Fruit fly (Drosophila melanogaster) whole organism, embryonic: ENCODE measurements around the gene CG13989.

Experiments
- Atf6 ChIP-seq: fragments of 200-800 bp; sonication (Bioruptor generic); IDR thresholded peaks from 2 replicates; pipeline ENCODE4 v1.3.6; 2022; ENCODE audit warnings: missing biosample characterization, missing genetic modification characterization
- BtbVII ChIP-seq: fragments of 200-800 bp; sonication (Bioruptor generic); optimal IDR thresholded peaks from 3 replicates; lab custom pipeline; 2017; ENCODE audit warnings: missing biosample characterization, mild to moderate bottlenecking, missing genetic modification characterization
- CG10147 ChIP-seq: fragments of 200-800 bp; sonication (Bioruptor generic); optimal IDR thresholded peaks from 2 replicates; lab custom pipeline; 2019; ENCODE audit warnings: missing biosample characterization, mild to moderate bottlenecking, missing genetic modification characterization, moderate library complexity
- CG10366 ChIP-seq: fragments of 200-800 bp; sonication (Bioruptor generic); IDR thresholded peaks from 2 replicates; pipeline ENCODE4 v1.3.6; 2022; ENCODE audit warnings: missing biosample characterization, missing genetic modification characterization
- CG10565 ChIP-seq: fragments of 200-800 bp; sonication (Bioruptor generic); optimal IDR thresholded peaks from 3 replicates; lab custom pipeline; 2016; ENCODE audit warnings: missing biosample characterization, mild to moderate bottlenecking, missing genetic modification characterization
- CG13424 ChIP-seq: fragments of 200-800 bp; sonication (Bioruptor generic); optimal IDR thresholded peaks from 2 replicates; lab custom pipeline; 2019; ENCODE audit warnings: missing biosample characterization, mild to moderate bottlenecking, missing genetic modification characterization, moderate library complexity
- CG13775 ChIP-seq: fragments of 200-800 bp; sonication (Bioruptor generic); optimal IDR thresholded peaks from 3 replicates; lab custom pipeline; 2017; ENCODE audit warnings: missing biosample characterization, mild to moderate bottlenecking, missing genetic modification characterization
- CG14441 ChIP-seq: fragments of 200-800 bp; sonication (Bioruptor generic); IDR thresholded peaks from 2 replicates; pipeline ENCODE4 v1.3.6; 2022; ENCODE audit warnings: missing biosample characterization, missing genetic modification characterization
- CG14965 ChIP-seq: fragments of 200-800 bp; sonication (Bioruptor generic); optimal IDR thresholded peaks from 2 replicates; lab custom pipeline; 2016; ENCODE audit warnings: missing biosample characterization, missing genetic modification characterization, borderline replicate concordance
- CG17186 ChIP-seq: fragments of 200-800 bp; sonication (Bioruptor generic); optimal IDR thresholded peaks from 3 replicates; lab custom pipeline; 2017; ENCODE audit warnings: missing biosample characterization, missing genetic modification reagents, missing genetic modification characterization
- CG17802 ChIP-seq: fragments of 200-800 bp; sonication (Bioruptor generic); optimal IDR thresholded peaks from 2 replicates; lab custom pipeline; 2018; ENCODE audit warnings: missing biosample characterization, mild to moderate bottlenecking, missing genetic modification characterization, moderate library complexity
- CG2678 ChIP-seq: fragments of 200-800 bp; sonication (Bioruptor generic); optimal IDR thresholded peaks from 3 replicates; lab custom pipeline; 2019; ENCODE audit warnings: missing biosample characterization, mild to moderate bottlenecking, missing genetic modification characterization, moderate library complexity
- CG2712 ChIP-seq: fragments of 200-800 bp; optimal IDR thresholded peaks from 3 replicates; lab custom pipeline; 2019; ENCODE audit warnings: missing biosample characterization, mild to moderate bottlenecking, missing genetic modification characterization, moderate library complexity
- CG2875 ChIP-seq: fragments of 200-800 bp; sonication (Bioruptor generic); optimal IDR thresholded peaks from 2 replicates; lab custom pipeline; 2017; ENCODE audit warnings: missing biosample characterization, mild to moderate bottlenecking, missing genetic modification characterization, missing genetic modification reagents
- CG31441 ChIP-seq: fragments of 200-800 bp; sonication (Bioruptor generic); IDR thresholded peaks from 2 replicates; pipeline ENCODE4 v1.3.6; 2022; ENCODE audit warnings: missing biosample characterization, missing genetic modification characterization
- CG3995 ChIP-seq: fragments of 200-800 bp; sonication (Bioruptor generic); optimal IDR thresholded peaks from 3 replicates; lab custom pipeline; 2016; ENCODE audit warnings: missing biosample characterization, missing genetic modification characterization
- CG4424 ChIP-seq: fragments of 200-800 bp; sonication (Bioruptor generic); optimal IDR thresholded peaks from 3 replicates; lab custom pipeline; 2016; ENCODE audit warnings: missing biosample characterization, missing genetic modification characterization
- CG7928 ChIP-seq: fragments of 200-800 bp; sonication (Bioruptor generic); optimal IDR thresholded peaks from 2 replicates; lab custom pipeline; 2017; ENCODE audit warnings: missing biosample characterization, mild to moderate bottlenecking, missing genetic modification characterization
- CG8089 ChIP-seq: fragments of 200-800 bp; sonication (Bioruptor generic); optimal IDR thresholded peaks from 3 replicates; lab custom pipeline; 2016; ENCODE audit warnings: missing biosample characterization, missing genetic modification characterization
- CG8290 ChIP-seq, 3 experiments: fragments of 200-800 bp; sonication (Bioruptor generic); optimal IDR thresholded peaks; 2 replicates each; lab custom pipeline; 2016 to 2019; ENCODE audit warnings: missing biosample characterization in 3 of 3, missing genetic modification characterization in 3 of 3, mild to moderate bottlenecking in 2 of 3, moderate library complexity in 1 of 3
- Dek ChIP-seq: fragments of 200-800 bp; sonication (Bioruptor generic); optimal IDR thresholded peaks from 3 replicates; lab custom pipeline; 2019; ENCODE audit warnings: missing biosample characterization, mild to moderate bottlenecking, missing genetic modification characterization, moderate library complexity
- Fer3 ChIP-seq: fragments of 200-800 bp; sonication (Bioruptor generic); optimal IDR thresholded peaks from 2 replicates; lab custom pipeline; 2018; ENCODE audit warnings: missing biosample characterization, mild to moderate bottlenecking, missing genetic modification characterization, moderate library complexity
- GATAe ChIP-seq: fragments of 200-800 bp; sonication (Bioruptor generic); conservative IDR thresholded peaks from 2 replicates; pipeline ENCODE4 v1.3.6; 2022; ENCODE audit warnings: missing biosample characterization, missing genetic modification characterization
- HHEX ChIP-seq: fragments of 200-800 bp; sonication (Bioruptor generic); optimal IDR thresholded peaks from 3 replicates; lab custom pipeline; 2017; ENCODE audit warnings: missing biosample characterization, mild to moderate bottlenecking, missing genetic modification characterization, missing genetic modification reagents
- Jarid2 ChIP-seq: fragments of 200-800 bp; sonication (Bioruptor generic); optimal IDR thresholded peaks from 3 replicates; lab custom pipeline; 2017; ENCODE audit warnings: mild to moderate bottlenecking, missing biosample characterization, missing genetic modification reagents, missing genetic modification characterization
- Nf-YA ChIP-seq: fragments of 200-800 bp; sonication (Bioruptor generic); IDR thresholded peaks from 2 replicates; pipeline ENCODE4 v1.3.6; 2022; ENCODE audit warnings: missing biosample characterization, missing genetic modification characterization
- Spps ChIP-seq: fragments of 200-800 bp; sonication (Bioruptor generic); optimal IDR thresholded peaks from 2 replicates; lab custom pipeline; 2018; ENCODE audit warnings: missing biosample characterization, mild to moderate bottlenecking, missing genetic modification characterization
- Usf ChIP-seq: fragments of 200-800 bp; sonication (Bioruptor generic); optimal IDR thresholded peaks from 2 replicates; lab custom pipeline; 2017; ENCODE audit warnings: missing genotype, missing biosample characterization, missing genetic modification characterization
- bsh ChIP-seq, 2 experiments: fragments of 200-800 bp; sonication (Bioruptor generic); optimal IDR thresholded peaks; 2 replicates each; lab custom pipeline; 2017 to 2018; ENCODE audit warnings: mild to moderate bottlenecking in 2 of 2, missing biosample characterization in 2 of 2, missing genetic modification characterization in 2 of 2, moderate library complexity in 1 of 2
- chm ChIP-seq: fragments of 200-800 bp; sonication (Bioruptor generic); IDR thresholded peaks from 2 replicates; pipeline ENCODE4 v1.3.6; 2022; ENCODE audit warnings: missing biosample characterization, missing genetic modification characterization
- da ChIP-seq: fragments of 200-800 bp; sonication (Bioruptor generic); optimal IDR thresholded peaks from 2 replicates; lab custom pipeline; 2016; ENCODE audit warnings: missing biosample characterization, missing genetic modification characterization
- dan ChIP-seq: fragments of 200-800 bp; sonication (Bioruptor generic); IDR thresholded peaks from 2 replicates; pipeline ENCODE4 v1.3.6; 2022; ENCODE audit warnings: missing biosample characterization, missing genetic modification characterization
- dmrt11E ChIP-seq: fragments of 200-800 bp; sonication (Bioruptor generic); optimal IDR thresholded peaks from 3 replicates; lab custom pipeline; 2018; ENCODE audit warnings: missing biosample characterization, mild to moderate bottlenecking, missing genetic modification characterization, moderate library complexity
- fd102C ChIP-seq: fragments of 200-800 bp; sonication (Bioruptor generic); optimal IDR thresholded peaks from 2 replicates; lab custom pipeline; 2018; ENCODE audit warnings: missing biosample characterization, mild to moderate bottlenecking, missing genetic modification characterization, moderate library complexity
- lola ChIP-seq, 3 experiments: fragments of >200 bp in 2 of 3; fragments of 200-800 bp in 1 of 3; sonication (Bioruptor generic) in 1 of 3; optimal IDR thresholded peaks; 2 replicates each; lab custom pipeline; 2017 to 2019; ENCODE audit warnings: missing biosample characterization in 3 of 3, missing genetic modification characterization in 3 of 3, mild to moderate bottlenecking in 1 of 3, moderate library complexity in 1 of 3
- phol ChIP-seq: fragments of 200-800 bp; sonication (Bioruptor generic); optimal IDR thresholded peaks from 3 replicates; lab custom pipeline; 2018; ENCODE audit warnings: missing biosample characterization, mild to moderate bottlenecking, missing genetic modification characterization, moderate library complexity
- rib ChIP-seq: fragments of 200-800 bp; sonication (Bioruptor generic); IDR thresholded peaks from 2 replicates; pipeline ENCODE4 v1.3.6; 2022; ENCODE audit warnings: missing biosample characterization, missing genetic modification characterization
- ro ChIP-seq: fragments of 200-800 bp; sonication (Bioruptor generic); IDR thresholded peaks from 2 replicates; pipeline ENCODE4 v1.3.6; 2022; ENCODE audit warnings: missing biosample characterization, missing genetic modification characterization
- row ChIP-seq: fragments of 200-800 bp; sonication (Bioruptor generic); IDR thresholded peaks from 3 replicates; pipeline ENCODE4 v1.3.6; 2022; ENCODE audit warnings: missing biosample characterization, missing genetic modification characterization
- sens ChIP-seq: fragments of 200-800 bp; sonication (Bioruptor generic); peaks from one replicate; lab custom pipeline; 2016; ENCODE audit warnings: missing biosample characterization, missing genetic modification characterization
- slbo ChIP-seq: fragments of 200-800 bp; sonication (Bioruptor generic); IDR thresholded peaks from 2 replicates; pipeline ENCODE4 v1.3.6; 2022; ENCODE audit warnings: missing biosample characterization, missing genetic modification characterization
- tgo ChIP-seq: fragments of 200-800 bp; sonication (Bioruptor generic); IDR thresholded peaks from 3 replicates; pipeline ENCODE4 v1.3.6; 2022; ENCODE audit warnings: missing biosample characterization, missing genetic modification characterization
- zf30C ChIP-seq: fragments of 200-800 bp; sonication (Bioruptor generic); optimal IDR thresholded peaks from 3 replicates; lab custom pipeline; 2018; ENCODE audit warnings: missing biosample characterization, mild to moderate bottlenecking, missing genetic modification characterization
- zfh2 ChIP-seq: fragments of 200-800 bp; sonication (Bioruptor generic); optimal IDR thresholded peaks from 2 replicates; lab custom pipeline; 2016; ENCODE audit warnings: missing biosample characterization, missing genetic modification characterization

The CG13989 gene

dm6 chr2L:6210818-6211217, 50.6 kb downstream of the CG13989 start (continued):
- no peak for TF ChIP-seq CG10147
- peak; percentile 86 for TF ChIP-seq sens (GFP tag; lab: Kevin White, UChicago)
- no peak for TF ChIP-seq BtbVII (GFP tag; lab: Kevin White, UChicago)
- no peak for TF ChIP-seq chm (GFP tag; lab: Robert Waterston, UW)
- no peak for TF ChIP-seq CG8290 (GFP tag; optimal IDR thresholded peaks at IDR 0.05; lab: Kevin White, UChicago)
- TF ChIP-seq CG8290 (tag; optimal IDR thresholded peaks at IDR 0.05; lab: Kevin White, UChicago) = no peak
- no peak for TF ChIP-seq CG8089 (GFP tag; lab: Kevin White, UChicago)
- TF ChIP-seq CG17802 (tag; lab: Kevin White, UChicago) = no peak
- TF ChIP-seq zf30C (GFP tag; lab: Kevin White, UChicago) = peak; percentile 38
- no peak for TF ChIP-seq CG7928 (GFP tag; lab: Kevin White, UChicago)
- TF ChIP-seq tgo (GFP tag; lab: Robert Waterston, UW) = no peak
- TF ChIP-seq CG2678 (tag; lab: Kevin White, UChicago) = peak; percentile 7
- peak; percentile 33 for TF ChIP-seq CG4424
- TF ChIP-seq CG2875 (GFP tag; lab: Kevin White, UChicago) = no peak
- no peak for TF ChIP-seq dan (GFP tag; lab: Robert Waterston, UW)
- TF ChIP-seq CG14441 (GFP tag; lab: Robert Waterston, UW) = no peak
- no peak for TF ChIP-seq rib (GFP tag; lab: Robert Waterston, UW)
- TF ChIP-seq CG10366 = no peak
- peak; percentile 26; the same call in 1 of the 2 replicates for TF ChIP-seq CG31441 (GFP tag; lab: Robert Waterston, UW)
- TF ChIP-seq Jarid2 = no peak
- no peak for TF ChIP-seq zfh2 (GFP tag; lab: Kevin White, UChicago)
- no peak for TF ChIP-seq fd102C (GFP tag; lab: Kevin White, UChicago)
- TF ChIP-seq Fer3 (tag; lab: Kevin White, UChicago) = no peak
- no peak for TF ChIP-seq Dek (tag; lab: Kevin White, UChicago)
- TF ChIP-seq CG14965 (GFP tag; lab: Kevin White, UChicago) = no peak
- no peak for TF ChIP-seq slbo (GFP tag; lab: Robert Waterston, UW)
- TF ChIP-seq row (GFP tag; lab: Robert Waterston, UW) = 0 out of 3 replicates have a peak, but pooled peaks have one; percentile 18
- no peak for TF ChIP-seq CG3995 (GFP tag; lab: Kevin White, UChicago)
- TF ChIP-seq CG13424 (tag; lab: Kevin White, UChicago) = peak; percentile 28
- peak; percentile 70 for TF ChIP-seq dmrt11E (tag; lab: Kevin White, UChicago)
- no peak for TF ChIP-seq CG17186 (GFP tag; lab: Kevin White, UChicago)
- TF ChIP-seq Spps (tag; lab: Kevin White, UChicago) = no peak
- TF ChIP-seq GATAe (GFP tag; lab: Robert Waterston, UW) = no peak
- no peak for TF ChIP-seq Atf6 (GFP tag; lab: Robert Waterston, UW)
- peak in 1 of 3 experiments; percentile 42 for TF ChIP-seq lola (GFP tag; optimal IDR thresholded peaks at IDR 0.05; lab: Kevin White, UChicago)
- peak; percentile 39 for TF ChIP-seq CG2712 (tag; lab: Kevin White, UChicago)
- TF ChIP-seq bsh (GFP tag; optimal IDR thresholded peaks at IDR 0.05; lab: Kevin White, UChicago) = peak in 1 of 2 experiments; percentile 8
- TF ChIP-seq Usf (GFP tag; lab: Kevin White, UChicago) = no peak
- TF ChIP-seq HHEX = no peak
- TF ChIP-seq Nf-YA = no peak
- TF ChIP-seq CG10565 = no peak
- TF ChIP-seq da (GFP tag; lab: Kevin White, UChicago) = no peak
- TF ChIP-seq ro (GFP tag; lab: Robert Waterston, UW) = no peak
- peak; percentile 38 for TF ChIP-seq phol (tag; lab: Kevin White, UChicago)
- no peak for TF ChIP-seq CG13775 (GFP tag; lab: Kevin White, UChicago)
